Fruit fly (Drosophila melanogaster) Kc167 (cell line): Measurements from ENCODE around the gene CG33270.

Source experiments
- Myc ChIP-seq: fragments of >200 bp; optimal IDR thresholded peaks from 2 replicates; lab custom pipeline; 2017; ENCODE audit warnings: missing external identifiers
- Sin3A ChIP-seq: fragments of >200 bp; optimal IDR thresholded peaks from 2 replicates; lab custom pipeline; 2018; ENCODE audit warnings: missing external identifiers
- h ChIP-seq: fragments of >200 bp; optimal IDR thresholded peaks from 3 replicates; lab custom pipeline; 2018; ENCODE audit warnings: missing external identifiers
- insv ChIP-seq: fragments of >200 bp; optimal IDR thresholded peaks from 3 replicates; lab custom pipeline; 2018; ENCODE audit warnings: missing external identifiers
- psq ChIP-seq: fragments of >200 bp; optimal IDR thresholded peaks from 2 replicates; lab custom pipeline; 2017; ENCODE audit warnings: missing external identifiers
- ttk ChIP-seq: sonication (Bioruptor generic); optimal IDR thresholded peaks from 2 replicates; lab custom pipeline; 2017; ENCODE audit warnings: missing external identifiers

- TF ChIP-seq psq (lab: Kevin White, UChicago) (no peak), h (lab: Kevin White, UChicago) (no peak), ttk (lab: Kevin White, UChicago) (no peak), Sin3A (lab: Kevin White, UChicago) (no peak), insv (lab: Kevin White, UChicago) (no peak), Myc (lab: Kevin White, UChicago) (no peak)
Observed at dm6 chr3L:11604227-11604626, 25.8 kb upstream of the CG33270 start.
